Worm (Caenorhabditis elegans) whole organism, early embryonic: ENCODE results near the gene cpg-2.

Experiments
- ama-1 ChIP-seq: fragments of 150-350 bp; optimal IDR thresholded peaks from 2 replicates; lab custom pipeline; 2014
- pes-1 ChIP-seq: fragments of 200-800 bp; sonication (Bioruptor generic); IDR thresholded peaks from 2 replicates; pipeline ENCODE4 v1.3.6; 2022; ENCODE audit warnings: missing genetic modification reagents, missing genetic modification characterization, missing compliant biosample characterization
- tbx-11 ChIP-seq: fragments of 200-800 bp; sonication (Bioruptor generic); IDR thresholded peaks from 2 replicates; pipeline ENCODE4 v1.3.6; 2022; ENCODE audit warnings: missing genetic modification characterization, missing compliant biosample characterization

- no peak for TF ChIP-seq pes-1 (GFP tag; lab: Robert Waterston, UW)
- TF ChIP-seq ama-1, result no peak
- TF ChIP-seq tbx-11 (GFP tag; lab: Robert Waterston, UW), result no peak
Measured at ce11 chrIII:7111793-7112192, 8.0 kb upstream of the cpg-2 start, which contains the start of gene B0280.7.
